Worm (Caenorhabditis elegans) whole organism, L3 larva: Measurements from ENCODE around the gene F09E10.6.

Experiments used
- lin-39 ChIP-seq: fragments of 150-350 bp; optimal IDR thresholded peaks from 2 replicates; lab custom pipeline; 2018; ENCODE audit warnings: missing biosample characterization, missing genetic modification reagents, missing genetic modification characterization
- nhr-11 ChIP-seq: fragments of 150-350 bp; optimal IDR thresholded peaks from 2 replicates; lab custom pipeline; 2014; ENCODE audit warnings: missing biosample characterization, missing genetic modification characterization
- nhr-25 ChIP-seq: sonication (generic microtip); optimal IDR thresholded peaks from 2 replicates; lab custom pipeline; 2017; ENCODE audit warnings: missing biosample characterization, missing genetic modification characterization
- nhr-28 ChIP-seq: fragments of 150-350 bp; optimal IDR thresholded peaks from 2 replicates; lab custom pipeline; 2014; ENCODE audit warnings: missing biosample characterization, missing genetic modification characterization
- nhr-77 ChIP-seq: fragments of 150-350 bp; optimal IDR thresholded peaks from 2 replicates; lab custom pipeline; 2014; ENCODE audit warnings: missing biosample characterization, missing genetic modification characterization
- tbx-2 ChIP-seq: sonication (generic microtip); optimal IDR thresholded peaks from 2 replicates; lab custom pipeline; 2016; ENCODE audit warnings: mild to moderate bottlenecking, missing genetic modification characterization, missing compliant biosample characterization
- unc-62 ChIP-seq: fragments of 150-350 bp; sonication (generic microtip); optimal IDR thresholded peaks from 4 replicates; lab custom pipeline; 2014; ENCODE audit warnings: missing biosample characterization, missing genetic modification reagents, missing genetic modification characterization

DNA sequence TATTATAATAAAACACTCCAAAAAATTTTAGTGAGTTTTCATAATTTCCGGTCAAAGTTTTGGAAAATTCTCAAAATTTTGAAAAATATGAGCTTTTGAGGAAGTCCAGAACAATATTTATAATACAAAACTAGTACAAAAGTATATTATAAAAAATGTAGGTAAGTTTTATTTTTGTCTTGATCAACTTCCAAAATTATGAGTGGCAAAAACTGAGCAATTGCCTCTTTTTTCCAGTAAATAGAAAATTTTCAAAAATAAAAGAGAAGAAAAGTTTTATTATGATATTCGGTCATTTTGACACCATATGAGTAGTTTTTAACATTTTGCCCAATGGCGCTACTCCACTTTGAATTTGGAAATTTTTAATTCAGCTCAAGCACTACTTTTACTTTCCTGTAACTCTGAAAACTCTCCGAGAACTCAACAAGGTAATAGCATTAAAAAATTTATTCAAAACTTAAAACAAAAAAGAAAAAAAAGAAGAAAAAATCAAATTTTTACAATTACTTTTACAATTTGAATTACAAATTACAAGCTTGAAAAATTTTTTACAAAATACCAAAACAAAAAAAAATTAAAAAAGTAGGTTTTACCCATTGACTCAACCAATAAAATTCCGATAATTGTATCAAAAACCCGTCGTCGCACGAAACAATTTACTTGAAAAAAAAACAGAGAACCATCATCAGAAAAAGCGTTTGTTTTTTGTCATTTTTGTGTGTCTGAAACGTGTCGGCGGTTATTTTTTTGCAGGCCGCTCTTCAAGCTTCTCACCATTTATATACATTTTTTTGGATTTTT lies 6.4 kb upstream of the F09E10.6 start:
- TF ChIP-seq nhr-25 (tag; lab: Kevin White, UChicago) (no peak), nhr-11 (tag; lab: Kevin White, UChicago) (no peak), nhr-28 (no peak), nhr-77 (tag; lab: Kevin White, UChicago) (no peak), lin-39 (tag; lab: Kevin White, UChicago) (no peak), tbx-2 (no peak), unc-62 (GFP tag; lab: Kevin White, UChicago) (no peak)
